Worm (Caenorhabditis elegans) whole organism, L4 larva: Measurements from ENCODE around the gene mrps-5.

Experiments used
- F44E2.7 ChIP-seq: fragments of 200-800 bp; sonication (Bioruptor generic); IDR thresholded peaks from 2 replicates; pipeline ENCODE4 v2.1.2; 2022; ENCODE audit warnings: missing genetic modification characterization, missing compliant biosample characterization
- Y48G9A.11 ChIP-seq: fragments of 200-800 bp; sonication (Bioruptor generic); IDR thresholded peaks from 2 replicates; pipeline ENCODE4 v1.3.6; 2022; ENCODE audit warnings: missing genetic modification reagents, missing genetic modification characterization, missing compliant biosample characterization
- aha-1 ChIP-seq: fragments of 150-350 bp; peaks from one replicate; lab custom pipeline; 2014; ENCODE audit warnings: missing biosample characterization, missing genetic modification characterization
- arid-1 ChIP-seq: fragments of 200-800 bp; sonication (Bioruptor generic); conservative IDR thresholded peaks from 2 replicates; pipeline ENCODE4 v1.3.6; 2022; ENCODE audit warnings: missing genetic modification reagents, missing genetic modification characterization, missing compliant biosample characterization
- ceh-44 ChIP-seq: fragments of 200-800 bp; sonication (Bioruptor generic); IDR thresholded peaks from 2 replicates; pipeline ENCODE4 v1.3.6; 2022; ENCODE audit warnings: missing genetic modification reagents, missing genetic modification characterization, missing compliant biosample characterization
- cey-2 ChIP-seq: sonication (generic microtip); optimal IDR thresholded peaks from 3 replicates; lab custom pipeline; 2017; ENCODE audit warnings: missing genetic modification characterization, mild to moderate bottlenecking, missing compliant biosample characterization, antibody characterized with exemption, borderline replicate concordance; ENCODE audit not compliant: insufficient read depth
- ctbp-1 ChIP-seq: fragments of 200-800 bp; sonication (Bioruptor generic); IDR thresholded peaks from 2 replicates; pipeline ENCODE4 v1.3.6; 2022; ENCODE audit warnings: missing genetic modification reagents, missing genetic modification characterization, missing compliant biosample characterization
- daf-12 ChIP-seq: fragments of 150-350 bp; optimal IDR thresholded peaks from 2 replicates; lab custom pipeline; 2014; ENCODE audit warnings: missing biosample characterization, missing genetic modification reagents, missing genetic modification characterization
- daf-16 ChIP-seq, 3 experiments: sonication (generic microtip); optimal IDR thresholded peaks; 2 replicates each; lab custom pipeline; 2016 to 2017; ENCODE audit warnings: missing genetic modification characterization in 3 of 3, missing genetic modification reagents in 3 of 3, mild to moderate bottlenecking in 2 of 3, missing compliant biosample characterization in 2 of 3, missing biosample characterization in 1 of 3, moderate library complexity in 1 of 3
- daf-19 ChIP-seq: fragments of 200-800 bp; sonication (Bioruptor generic); conservative IDR thresholded peaks from 2 replicates; pipeline ENCODE4 v1.3.6; 2022; ENCODE audit warnings: missing genetic modification characterization, missing compliant biosample characterization
- egl-43 ChIP-seq: fragments of 200-800 bp; sonication (Bioruptor generic); IDR thresholded peaks from 2 replicates; pipeline ENCODE4 v1.3.6; 2022; ENCODE audit warnings: missing genetic modification reagents, missing genetic modification characterization, missing compliant biosample characterization
- fkh-10 ChIP-seq: fragments of 150-350 bp; optimal IDR thresholded peaks from 2 replicates; lab custom pipeline; 2014; ENCODE audit warnings: missing biosample characterization, missing genetic modification reagents, missing genetic modification characterization
- fos-1 ChIP-seq: fragments of 150-350 bp; optimal IDR thresholded peaks from 2 replicates; lab custom pipeline; 2014; ENCODE audit warnings: missing biosample characterization, missing genetic modification characterization
- gei-8 ChIP-seq: fragments of 200-800 bp; sonication (Bioruptor generic); optimal IDR thresholded peaks from 2 replicates; lab custom pipeline; 2018; ENCODE audit warnings: mild to moderate bottlenecking, missing genetic modification characterization, missing compliant biosample characterization
- hlh-30 ChIP-seq: sonication (generic microtip); optimal IDR thresholded peaks from 2 replicates; lab custom pipeline; 2017; ENCODE audit warnings: antibody characterized with exemption, mild to moderate bottlenecking, missing genetic modification characterization, missing compliant biosample characterization; ENCODE audit not compliant: insufficient read depth
- jun-1 ChIP-seq: fragments of 150-350 bp; optimal IDR thresholded peaks from 2 replicates; lab custom pipeline; 2014; ENCODE audit warnings: missing biosample characterization, missing genetic modification reagents, missing genetic modification characterization
- lin-13 ChIP-seq: fragments of 150-350 bp; optimal IDR thresholded peaks from 2 replicates; lab custom pipeline; 2014; ENCODE audit warnings: missing biosample characterization, missing genetic modification reagents, missing genetic modification characterization
- lsy-2 ChIP-seq, 2 experiments: fragments of 150-350 bp in 1 of 2; sonication (generic microtip) in 1 of 2; optimal IDR thresholded peaks; 2 replicates each; lab custom pipeline; 2014 to 2017; ENCODE audit warnings: missing biosample characterization in 2 of 2, missing genetic modification characterization in 2 of 2
- madf-9 ChIP-seq: fragments of 200-800 bp; sonication (Bioruptor generic); conservative IDR thresholded peaks from 2 replicates; pipeline ENCODE4 v1.3.6; 2022; ENCODE audit warnings: missing genetic modification reagents, missing genetic modification characterization, missing compliant biosample characterization
- mdt-29 ChIP-seq: fragments of 200-800 bp; sonication (Bioruptor generic); IDR thresholded peaks from 2 replicates; pipeline ENCODE4 v1.3.6; 2022; ENCODE audit warnings: missing genetic modification reagents, missing genetic modification characterization, missing compliant biosample characterization
- mep-1 ChIP-seq: fragments of 150-350 bp; sonication (generic microtip); optimal IDR thresholded peaks from 3 replicates; lab custom pipeline; 2014; ENCODE audit warnings: missing biosample characterization, missing genetic modification characterization
- mes-2 ChIP-seq: sonication (generic microtip); optimal IDR thresholded peaks from 2 replicates; lab custom pipeline; 2016; ENCODE audit warnings: missing genotype, mild to moderate bottlenecking, missing genetic modification characterization, missing compliant biosample characterization; ENCODE audit not compliant: poor library complexity, severe bottlenecking
- mxl-2 ChIP-seq: fragments of 200-800 bp; sonication (Bioruptor generic); conservative IDR thresholded peaks from 2 replicates; pipeline ENCODE4 v1.3.6; 2022; ENCODE audit warnings: missing genetic modification reagents, missing genetic modification characterization, missing compliant biosample characterization
- nhr-10 ChIP-seq: fragments of 150-350 bp; optimal IDR thresholded peaks from 2 replicates; lab custom pipeline; 2014; ENCODE audit warnings: missing biosample characterization, missing genetic modification characterization
- nhr-102 ChIP-seq: sonication (generic microtip); optimal IDR thresholded peaks from 2 replicates; lab custom pipeline; 2016; ENCODE audit warnings: mild to moderate bottlenecking, missing genetic modification characterization, moderate library complexity, missing compliant biosample characterization
- nhr-11 ChIP-seq: fragments of 150-350 bp; optimal IDR thresholded peaks from 2 replicates; lab custom pipeline; 2014; ENCODE audit warnings: missing biosample characterization, missing genetic modification characterization
- nhr-111 ChIP-seq: fragments of 200-800 bp; sonication (Bioruptor generic); optimal IDR thresholded peaks from 2 replicates; lab custom pipeline; 2018; ENCODE audit warnings: mild to moderate bottlenecking, missing genetic modification characterization, missing compliant biosample characterization
- nhr-25 ChIP-seq: sonication (generic microtip); optimal IDR thresholded peaks from 2 replicates; lab custom pipeline; 2017; ENCODE audit warnings: missing genetic modification characterization, mild to moderate bottlenecking, missing compliant biosample characterization, antibody characterized with exemption, moderate library complexity, borderline replicate concordance; ENCODE audit not compliant: insufficient read depth
- nhr-42 ChIP-seq: fragments of 200-800 bp; sonication (Bioruptor generic); IDR thresholded peaks from 2 replicates; pipeline ENCODE4 v1.3.6; 2022; ENCODE audit warnings: missing genetic modification characterization, missing compliant biosample characterization
- nhr-76 ChIP-seq: fragments of 150-350 bp; optimal IDR thresholded peaks from 2 replicates; lab custom pipeline; 2014; ENCODE audit warnings: missing biosample characterization, missing genetic modification characterization
- pha-4 ChIP-seq, 2 experiments: fragments of 150-350 bp in 1 of 2; fragments of 200-800 bp in 1 of 2; sonication (Bioruptor generic) in 1 of 2; IDR thresholded peaks in 1 of 2; optimal IDR thresholded peaks in 1 of 2; 2 replicates each; pipeline versions ENCODE4 v1.3.6 to Lab custom; 2014 to 2022; ENCODE audit warnings: missing genetic modification characterization in 2 of 2, missing genetic modification reagents in 2 of 2, missing biosample characterization in 1 of 2, missing compliant biosample characterization in 1 of 2
- php-3 ChIP-seq: fragments of 200-800 bp; sonication (Bioruptor generic); IDR thresholded peaks from 2 replicates; pipeline ENCODE4 v1.3.6; 2022; ENCODE audit warnings: missing genetic modification reagents, missing genetic modification characterization, missing compliant biosample characterization
- skn-1 ChIP-seq: fragments of 150-350 bp; optimal IDR thresholded peaks from 2 replicates; lab custom pipeline; 2014; ENCODE audit warnings: missing biosample characterization, missing genetic modification characterization
- snpc-1.2 ChIP-seq: fragments of 200-800 bp; sonication (Bioruptor generic); IDR thresholded peaks from 2 replicates; pipeline ENCODE4 v1.3.6; 2022; ENCODE audit warnings: missing genetic modification reagents, missing genetic modification characterization, missing compliant biosample characterization
- snpc-4 ChIP-seq: fragments of 150-350 bp; optimal IDR thresholded peaks from 2 replicates; lab custom pipeline; 2014; ENCODE audit warnings: missing biosample characterization, missing genetic modification characterization
- tag-97 ChIP-seq: fragments of 200-800 bp; sonication (Bioruptor generic); IDR thresholded peaks from 2 replicates; pipeline ENCODE4 v1.3.6; 2022; ENCODE audit warnings: missing genetic modification characterization, missing compliant biosample characterization
- vab-7 ChIP-seq: fragments of 200-800 bp; sonication (Bioruptor generic); IDR thresholded peaks from 2 replicates; pipeline ENCODE4 v1.3.6; 2022; ENCODE audit warnings: missing genetic modification reagents, missing genetic modification characterization, missing compliant biosample characterization
- zfp-2 ChIP-seq: sonication (generic microtip); optimal IDR thresholded peaks from 2 replicates; lab custom pipeline; 2016; ENCODE audit warnings: mild to moderate bottlenecking, missing genetic modification characterization, missing compliant biosample characterization
- zip-11 ChIP-seq: fragments of 200-800 bp; sonication (Bioruptor generic); IDR thresholded peaks from 2 replicates; pipeline ENCODE4 v1.3.6; 2022; ENCODE audit warnings: missing genetic modification characterization, missing compliant biosample characterization
- ztf-11 ChIP-seq: fragments of 150-350 bp; optimal IDR thresholded peaks from 2 replicates; lab custom pipeline; 2014; ENCODE audit warnings: missing biosample characterization, missing genetic modification characterization

The mrps-5 gene

ce11 chrV:12590601-12591000 lies 27.3 kb downstream of the mrps-5 start, which contains the start of gene ttr-43:
ttr-43 (minus strand) TSS chrV:12590701.
- TF ChIP-seq mes-2 (no peak), aha-1 (no peak), nhr-11 (tag; lab: Kevin White, UChicago) (no peak), pha-4 (GFP tag; IDR thresholded peaks at IDR 0.05; lab: Robert Waterston, UW) (no peak), pha-4 (tag; optimal IDR thresholded peaks at IDR 0.05; lab: Kevin White, UChicago) (no peak), hlh-30 (tag; lab: Kevin White, UChicago) (no peak), arid-1 (GFP tag; lab: Robert Waterston, UW) (no peak), egl-43 (no peak), fkh-10 (GFP tag; lab: Kevin White, UChicago) (no peak), snpc-4 (tag; lab: Kevin White, UChicago) (no peak), php-3 (GFP tag; lab: Robert Waterston, UW) (no peak), F44E2.7 (GFP tag; lab: Robert Waterston, UW) (no peak), nhr-10 (no peak), ctbp-1 (GFP tag; lab: Robert Waterston, UW) (no peak), daf-16 (GFP tag; optimal IDR thresholded peaks at IDR 0.05; lab: Kevin White, UChicago) (no peak), daf-16 (tag; optimal IDR thresholded peaks at IDR 0.05; lab: Kevin White, UChicago) (no peak), daf-19 (GFP tag; lab: Robert Waterston, UW) (no peak)
- TF ChIP-seq, all 104 proteins: peak for 0

DNA sequence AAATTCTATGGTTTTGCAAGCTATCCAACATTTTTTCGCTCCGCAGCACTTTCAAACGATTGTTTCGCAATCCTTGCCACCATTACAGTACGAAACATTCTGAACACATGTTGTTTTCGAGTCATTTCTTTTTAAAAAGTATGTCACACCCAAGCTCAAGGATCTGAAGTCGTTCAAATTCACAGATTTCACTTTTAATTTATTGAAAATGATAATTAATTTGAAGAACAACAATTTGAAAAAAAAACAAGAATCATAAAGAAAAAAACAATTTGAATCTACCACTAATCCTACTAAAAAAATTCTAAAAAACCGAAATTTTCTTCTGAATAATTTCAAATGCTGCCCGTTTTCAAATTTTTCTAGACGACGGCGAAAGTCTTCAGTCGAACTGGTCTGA lies 29.1 kb downstream of the mrps-5 start, which contains the start of gene C14C10.2:
Gene C14C10.2, minus strand, starts transcription at position 101 of the 400 bp plus-strand sequence.
- no peak for TF ChIP-seq lsy-2 (tag; optimal IDR thresholded peaks at IDR 0.05; lab: Kevin White, UChicago)
- no peak for TF ChIP-seq F44E2.7 (GFP tag; lab: Robert Waterston, UW)
- TF ChIP-seq tag-97 = no peak
- TF ChIP-seq skn-1 (tag; lab: Kevin White, UChicago) = no peak
- no peak for TF ChIP-seq mep-1 (tag; lab: Kevin White, UChicago)
- TF ChIP-seq gei-8 (GFP tag; lab: Kevin White, UChicago) = no peak
- no peak for TF ChIP-seq daf-12 (tag; lab: Kevin White, UChicago)
- no peak for TF ChIP-seq ceh-44 (GFP tag; lab: Robert Waterston, UW)
- no peak for TF ChIP-seq lin-13 (GFP tag; lab: Kevin White, UChicago)
- TF ChIP-seq Y48G9A.11 (GFP tag; lab: Robert Waterston, UW) = no peak
- TF ChIP-seq egl-43 = no peak
- TF ChIP-seq cey-2 (tag; lab: Kevin White, UChicago) = no peak
- no peak for TF ChIP-seq nhr-76 (tag; lab: Kevin White, UChicago)
- TF ChIP-seq, all 104 proteins: peak for 0

DNA sequence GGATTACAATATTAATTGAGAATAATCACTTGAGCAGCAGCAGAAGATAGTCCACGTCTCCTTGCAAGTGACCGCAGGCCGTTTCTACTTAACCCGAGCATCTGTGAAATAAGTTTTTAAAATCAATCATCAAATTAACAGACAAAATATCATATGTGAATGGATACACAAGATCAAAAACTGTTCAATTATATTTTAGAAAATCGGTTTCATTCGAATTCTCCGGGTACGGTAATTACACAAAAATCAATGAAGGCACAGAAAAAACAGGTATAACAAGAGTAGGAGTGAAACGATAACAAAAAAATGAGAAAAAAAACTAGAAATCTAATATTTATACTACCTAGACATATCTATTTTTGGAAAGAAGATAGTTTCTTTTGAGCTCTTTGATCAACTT lies 32.9 kb downstream of the mrps-5 start, which contains the start of gene mma-1:
Gene mma-1, minus strand, starts transcription at position 101 of the 400 bp plus-strand sequence.
- no peak for TF ChIP-seq zip-11
- TF ChIP-seq jun-1 (tag; lab: Kevin White, UChicago) = no peak
- no peak for TF ChIP-seq fkh-10 (GFP tag; lab: Kevin White, UChicago)
- no peak for TF ChIP-seq nhr-25 (tag; lab: Kevin White, UChicago)
- TF ChIP-seq lsy-2 (tag; optimal IDR thresholded peaks at IDR 0.05; lab: Kevin White, UChicago) = no peak
- no peak for TF ChIP-seq nhr-102 (tag; lab: Kevin White, UChicago)
- no peak for TF ChIP-seq mdt-29 (GFP tag; lab: Robert Waterston, UW)
- TF ChIP-seq nhr-42 = no peak
- TF ChIP-seq snpc-1.2 (GFP tag; lab: Robert Waterston, UW) = no peak
- TF ChIP-seq fos-1 (tag; lab: Kevin White, UChicago) = no peak
- no peak for TF ChIP-seq daf-19 (GFP tag; lab: Robert Waterston, UW)
- no peak for TF ChIP-seq nhr-10
- TF ChIP-seq vab-7 (GFP tag; lab: Robert Waterston, UW) = no peak
- TF ChIP-seq ceh-44 (GFP tag; lab: Robert Waterston, UW) = no peak
- no peak for TF ChIP-seq ztf-11 (tag; lab: Kevin White, UChicago)
- no peak for TF ChIP-seq madf-9 (GFP tag; lab: Robert Waterston, UW)
- no peak for TF ChIP-seq zfp-2 (tag; lab: Kevin White, UChicago)
- TF ChIP-seq mxl-2 = no peak
- TF ChIP-seq nhr-111 (GFP tag; lab: Kevin White, UChicago) = no peak
